Worm (Caenorhabditis elegans): Measurements from ENCODE around the gene T26A5.2.

T26A5.2 gene

ce11 chrIII:6492807-6493206 lies 25.7 kb downstream of the T26A5.2 start, which contains the start of gene srb-11:
Gene srb-11 (minus strand): TSS chrIII:6492907.
- no peak for TF ChIP-seq sem-2 (GFP tag; optimal IDR thresholded peaks at IDR 0.05)
- no peak for TF ChIP-seq ceh-39 (tag; optimal IDR thresholded peaks at IDR 0.05)
- TF ChIP-seq ztf-11 (tag; optimal IDR thresholded peaks at IDR 0.05), result no peak

- no peak for TF ChIP-seq bed-3 (GFP tag; optimal IDR thresholded peaks at IDR 0.05)
- no peak for TF ChIP-seq sptf-1 (tag; optimal IDR thresholded peaks at IDR 0.05)
- no peak for TF ChIP-seq nhr-2 (tag; optimal IDR thresholded peaks at IDR 0.05)
Observed at ce11 chrIII:6495191-6495723, 28.2 kb downstream of the T26A5.2 start, which contains the start of gene F23F12.13. Gene F23F12.13 (plus strand): TSS chrIII:6495673.

ce11 chrIII:6498176-6498575 lies 31.1 kb downstream of the T26A5.2 start, which contains the start of gene sdz-15:
Gene sdz-15 (plus strand): TSS chrIII:6498476.
- TF ChIP-seq cnd-1 (tag; optimal IDR thresholded peaks at IDR 0.05), result no peak
- no peak for TF ChIP-seq zip-8 (tag; optimal IDR thresholded peaks at IDR 0.05)
- TF ChIP-seq lin-32 (GFP tag; optimal IDR thresholded peaks at IDR 0.05), result no peak
- no peak for TF ChIP-seq elt-3 (tag; optimal IDR thresholded peaks at IDR 0.05)
- no peak for TF ChIP-seq hlh-1 (tag; optimal IDR thresholded peaks at IDR 0.05)
- no peak for TF ChIP-seq lsy-2 (tag; optimal IDR thresholded peaks at IDR 0.05)
- no peak for TF ChIP-seq nhr-28 (tag; optimal IDR thresholded peaks at IDR 0.05)
- no peak for TF ChIP-seq M03D4.4 (tag; optimal IDR thresholded peaks at IDR 0.05)
- no peak for TF ChIP-seq ceh-39 (tag; optimal IDR thresholded peaks at IDR 0.05)

- TF ChIP-seq drap-1 (GFP tag; optimal IDR thresholded peaks at IDR 0.05) (no peak), mls-2 (tag; optimal IDR thresholded peaks at IDR 0.05) (no peak), pha-4 (tag; optimal IDR thresholded peaks at IDR 0.05) (no peak), mep-1 (tag; optimal IDR thresholded peaks at IDR 0.05) (no peak), ces-1 (GFP tag; optimal IDR thresholded peaks at IDR 0.05) (no peak), ceh-83 (GFP tag; optimal IDR thresholded peaks at IDR 0.05) (no peak), elt-3 (tag; optimal IDR thresholded peaks at IDR 0.05) (no peak), lin-13 (tag; optimal IDR thresholded peaks at IDR 0.05) (no peak), nhr-28 (tag; optimal IDR thresholded peaks at IDR 0.05) (no peak), unc-62 (GFP tag; optimal IDR thresholded peaks at IDR 0.05) (no peak)
Observed at ce11 chrIII:6499102-6499501, 32.0 kb downstream of the T26A5.2 start.

- TF ChIP-seq ces-1 (GFP tag; optimal IDR thresholded peaks at IDR 0.05) (no peak), ceh-39 (tag; optimal IDR thresholded peaks at IDR 0.05) (no peak)
Observed at ce11 chrIII:6500032-6500564, 33.0 kb downstream of the T26A5.2 start, which contains the start of gene F23F12.3. Gene F23F12.3 (plus strand): TSS chrIII:6500514.

- TF ChIP-seq ceh-43 (GFP tag; optimal IDR thresholded peaks at IDR 0.05), result no peak
- no peak for TF ChIP-seq pha-4 (tag; optimal IDR thresholded peaks at IDR 0.05)
- TF ChIP-seq ztf-11 (tag; optimal IDR thresholded peaks at IDR 0.05), result no peak
- TF ChIP-seq flh-1 (GFP tag; optimal IDR thresholded peaks at IDR 0.05), result no peak
- TF ChIP-seq ceh-83 (GFP tag; optimal IDR thresholded peaks at IDR 0.05), result no peak
- no peak for TF ChIP-seq cnd-1 (tag; optimal IDR thresholded peaks at IDR 0.05)
- TF ChIP-seq ces-1 (GFP tag; optimal IDR thresholded peaks at IDR 0.05), result no peak
- no peak for TF ChIP-seq ham-2 (GFP tag; optimal IDR thresholded peaks at IDR 0.05)
- TF ChIP-seq lin-32 (GFP tag; optimal IDR thresholded peaks at IDR 0.05), result no peak
- TF ChIP-seq zip-8 (tag; optimal IDR thresholded peaks at IDR 0.05), result no peak
- no peak for TF ChIP-seq tbx-8 (GFP tag; optimal IDR thresholded peaks at IDR 0.05)
- TF ChIP-seq nhr-237 (tag; optimal IDR thresholded peaks at IDR 0.05), result no peak
- no peak for TF ChIP-seq mls-2 (tag; optimal IDR thresholded peaks at IDR 0.05)
- TF ChIP-seq unc-120 (tag; optimal IDR thresholded peaks at IDR 0.05; ENCODE audit: poor library complexity, severe bottlenecking), result no peak
- no peak for TF ChIP-seq nhr-28 (tag; optimal IDR thresholded peaks at IDR 0.05)
Observed at ce11 chrIII:6507832-6508231, 40.7 kb downstream of the T26A5.2 start, which contains the start of gene F23F12.12. Gene F23F12.12 (plus strand): TSS chrIII:6508132.
